Worm (Caenorhabditis elegans) whole organism, young adult: ENCODE results near the gene ZK180.7.

Experiments
- C06A6.2 ChIP-seq: fragments of 200-800 bp; sonication (Bioruptor generic); conservative IDR thresholded peaks from 2 replicates; pipeline ENCODE4 v1.3.6; 2022; ENCODE audit warnings: missing genetic modification characterization, missing compliant biosample characterization
- ceh-79 ChIP-seq: sonication (generic microtip); optimal IDR thresholded peaks from 2 replicates; lab custom pipeline; 2017; ENCODE audit warnings: mild to moderate bottlenecking, missing genetic modification characterization, missing compliant biosample characterization
- let-526 ChIP-seq: fragments of 200-800 bp; sonication (Bioruptor generic); IDR thresholded peaks from 2 replicates; pipeline ENCODE4 v1.3.6; 2022; ENCODE audit warnings: missing genetic modification reagents, missing genetic modification characterization, missing compliant biosample characterization
- pha-4 ChIP-seq: fragments of 150-350 bp; sonication (generic microtip); optimal IDR thresholded peaks from 2 replicates; lab custom pipeline; 2014; ENCODE audit warnings: missing biosample characterization, missing genetic modification reagents, missing genetic modification characterization

ce11 chrIV:4446884-4447283 lies 43.5 kb upstream of the ZK180.7 start:
- TF ChIP-seq let-526 (GFP tag; lab: Robert Waterston, UW) (no peak), ceh-79 (tag; lab: Kevin White, UChicago) (no peak), pha-4 (no peak), C06A6.2 (GFP tag; lab: Robert Waterston, UW) (no peak)
